Fruit fly (Drosophila melanogaster) whole organism, adult: ENCODE data around the gene CG42238.

ENCODE experiments used
- CG1620 ChIP-seq: fragments of 200-800 bp; sonication (Bioruptor generic); optimal IDR thresholded peaks from 2 replicates; lab custom pipeline; 2016; ENCODE audit warnings: missing biosample characterization, missing genetic modification characterization
- CG33017 ChIP-seq: fragments of 200-800 bp; sonication (Bioruptor generic); optimal IDR thresholded peaks from 2 replicates; lab custom pipeline; 2018; ENCODE audit warnings: missing biosample characterization, mild to moderate bottlenecking, missing genetic modification characterization, moderate library complexity
- CG7045 ChIP-seq: fragments of 200-800 bp; sonication (Bioruptor generic); optimal IDR thresholded peaks from 2 replicates; lab custom pipeline; 2017; ENCODE audit warnings: missing biosample characterization, mild to moderate bottlenecking, missing genetic modification characterization
- Clk ChIP-seq: fragments of 200-800 bp; sonication (Bioruptor generic); optimal IDR thresholded peaks from 2 replicates; lab custom pipeline; 2017; ENCODE audit warnings: missing biosample characterization, missing genetic modification characterization
- Hr96 ChIP-seq: fragments of 200-800 bp; sonication (Bioruptor generic); optimal IDR thresholded peaks from 2 replicates; lab custom pipeline; 2016; ENCODE audit warnings: missing biosample characterization, missing genetic modification characterization
- Mnt ChIP-seq: fragments of 200-800 bp; sonication (Bioruptor generic); optimal IDR thresholded peaks from 2 replicates; lab custom pipeline; 2016; ENCODE audit warnings: missing biosample characterization, mild to moderate bottlenecking, missing genetic modification characterization
- cic ChIP-seq: fragments of 200-800 bp; sonication (Bioruptor generic); optimal IDR thresholded peaks from 2 replicates; lab custom pipeline; 2017; ENCODE audit warnings: missing biosample characterization, mild to moderate bottlenecking, missing genetic modification characterization, moderate library complexity
- cnc ChIP-seq, 2 experiments: fragments of >200 bp; optimal IDR thresholded peaks; 2 replicates each; lab custom pipeline; 2017
- kay ChIP-seq: fragments of 200-800 bp; sonication (Bioruptor generic); peaks from one replicate; lab custom pipeline; 2016; ENCODE audit warnings: missing biosample characterization, missing genetic modification characterization, borderline replicate concordance
- ovo ChIP-seq: fragments of 200-800 bp; sonication (Bioruptor generic); optimal IDR thresholded peaks from 2 replicates; lab custom pipeline; 2016; ENCODE audit warnings: missing biosample characterization, missing genetic modification characterization

- TF ChIP-seq cic: no peak
- TF ChIP-seq kay: no peak
- TF ChIP-seq CG33017 (tag; lab: Kevin White, UChicago): no peak
- TF ChIP-seq Hr96: no peak
- TF ChIP-seq CG1620 (GFP tag; lab: Kevin White, UChicago): no peak
- no peak for TF ChIP-seq CG7045 (GFP tag; lab: Kevin White, UChicago)
- TF ChIP-seq Mnt (GFP tag; lab: Kevin White, UChicago): no peak
- TF ChIP-seq cnc (optimal IDR thresholded peaks at IDR 0.05; lab: Kevin White, UChicago): no peak
- no peak for TF ChIP-seq ovo (GFP tag; lab: Kevin White, UChicago)
- TF ChIP-seq Clk: no peak
These were observed 81.2 kb downstream of the CG42238 start for dm6 chr2L:20970792-20971191.
